ENCODE assay signal across 2 worm cellular contexts in genomic region chrV:9094060-9094628, ce11.
A peak's percentile ranks its signal among the peaks of the same experiment; 100 is the strongest.
TF ChIP-seq lines count a peak whose summit lies in the region.

No protein-coding gene starts in this region.

TF ChIP-seq in whole organism, L1 larva, 84 proteins besides CTCF, POLR2A, EP300 and RAD21 (continued from another document):
- TF ChIP-seq mab-9 (GFP tag; IDR thresholded peaks at IDR 0.05; lab: Robert Waterston, UW) (no peak), hpl-2 (GFP tag; optimal IDR thresholded peaks at IDR 0.05; lab: Kevin White, UChicago) (no peak), mef-2 (tag; optimal IDR thresholded peaks at IDR 0.05; lab: Kevin White, UChicago) (peak; percentile 11), unc-98 (GFP tag; IDR thresholded peaks at IDR 0.05; lab: Robert Waterston, UW) (no peak), isw-1 (GFP tag; IDR thresholded peaks at IDR 0.05; lab: Robert Waterston, UW) (no peak), pax-3 (tag; optimal IDR thresholded peaks at IDR 0.05; lab: Kevin White, UChicago) (peak; percentile 28), hlh-17 (GFP tag; optimal IDR thresholded peaks at IDR 0.05; lab: Kevin White, UChicago; ENCODE audit: borderline replicate concordance) (no peak), sptf-1 (tag; optimal IDR thresholded peaks at IDR 0.05; lab: Kevin White, UChicago) (no peak), pqm-1 (tag; optimal IDR thresholded peaks at IDR 0.05; lab: Kevin White, UChicago) (no peak), unc-130 (tag; optimal IDR thresholded peaks at IDR 0.05; lab: Kevin White, UChicago) (peak; percentile 95), C04F5.9 (tag; optimal IDR thresholded peaks at IDR 0.05; lab: Kevin White, UChicago) (no peak), F16B12.6 (tag; optimal IDR thresholded peaks at IDR 0.05; lab: Kevin White, UChicago) (no peak), zip-4 (GFP tag; optimal IDR thresholded peaks at IDR 0.05; lab: Kevin White, UChicago) (no peak), nhr-76 (tag; optimal IDR thresholded peaks at IDR 0.05; lab: Kevin White, UChicago) (no peak), nhr-11 (tag; optimal IDR thresholded peaks at IDR 0.05; lab: Kevin White, UChicago) (no peak), mdl-1 (tag; optimal IDR thresholded peaks at IDR 0.05; lab: Kevin White, UChicago) (peak in 1 of 2 experiments; percentile 95), ama-1 (optimal IDR thresholded peaks at IDR 0.05; lab: Kevin White, UChicago) (peak; percentile 26), nhr-84 (tag; optimal IDR thresholded peaks at IDR 0.05; lab: Kevin White, UChicago) (no peak), nhr-71 (tag; optimal IDR thresholded peaks at IDR 0.05; lab: Kevin White, UChicago) (peak; percentile 93), ceh-88 (GFP tag; IDR thresholded peaks at IDR 0.05; lab: Robert Waterston, UW) (peak; percentile 50; the same call in 1 of the 2 replicates), snpc-4 (tag; optimal IDR thresholded peaks at IDR 0.05; lab: Kevin White, UChicago) (no peak), unc-86 (tag; optimal IDR thresholded peaks at IDR 0.05; lab: Kevin White, UChicago) (no peak), irx-1 (tag; optimal IDR thresholded peaks at IDR 0.05; lab: Kevin White, UChicago) (peak; percentile 75), xbp-1 (tag; optimal IDR thresholded peaks at IDR 0.05; lab: Kevin White, UChicago) (peak; percentile 66), lsy-2 (tag; optimal IDR thresholded peaks at IDR 0.05; lab: Kevin White, UChicago) (peak; percentile 59 to 64), zag-1 (tag; optimal IDR thresholded peaks at IDR 0.05; lab: Kevin White, UChicago) (no peak), nhr-85 (tag; lab: Kevin White, UChicago) (peak; percentile 95), egl-13 (tag; optimal IDR thresholded peaks at IDR 0.05; lab: Kevin White, UChicago) (peak; percentile 29), rnt-1 (tag; optimal IDR thresholded peaks at IDR 0.05; lab: Kevin White, UChicago) (peak; percentile 68), dpl-1 (GFP tag; optimal IDR thresholded peaks at IDR 0.05; lab: Kevin White, UChicago) (peak in 2 of 3 experiments; percentile 17 to 31), fos-1 (tag; optimal IDR thresholded peaks at IDR 0.05; lab: Kevin White, UChicago) (no peak), lin-35 (GFP tag; optimal IDR thresholded peaks at IDR 0.05; lab: Kevin White, UChicago) (peak; percentile 52 to 83), sup-37 (GFP tag; optimal IDR thresholded peaks at IDR 0.05; lab: Kevin White, UChicago) (peak; percentile 33), sox-4 (tag; optimal IDR thresholded peaks at IDR 0.05; lab: Kevin White, UChicago) (no peak), blmp-1 (tag; optimal IDR thresholded peaks at IDR 0.05; lab: Kevin White, UChicago) (no peak), lin-15B (tag; optimal IDR thresholded peaks at IDR 0.05; lab: Kevin White, UChicago) (no peak), unc-62 (GFP tag; optimal IDR thresholded peaks at IDR 0.05; lab: Kevin White, UChicago) (no peak)

TF ChIP-seq in whole organism, L4 larva, 104 proteins besides CTCF, POLR2A, EP300 and RAD21 (continued from another document):
- TF ChIP-seq Y48G9A.11 (GFP tag; IDR thresholded peaks at IDR 0.05; lab: Robert Waterston, UW) (no peak), ceh-28 (tag; optimal IDR thresholded peaks at IDR 0.05; lab: Kevin White, UChicago) (no peak), Y75B8A.6 (GFP tag; IDR thresholded peaks at IDR 0.05; lab: Robert Waterston, UW) (no peak), saeg-2 (GFP tag; IDR thresholded peaks at IDR 0.05; lab: Robert Waterston, UW) (no peak), lin-29 (GFP tag; IDR thresholded peaks at IDR 0.05; lab: Robert Waterston, UW) (no peak), nhr-237 (tag; optimal IDR thresholded peaks at IDR 0.05; lab: Kevin White, UChicago) (no peak), ztf-7 (tag; optimal IDR thresholded peaks at IDR 0.05; lab: Kevin White, UChicago) (no peak), R02D3.7 (tag; optimal IDR thresholded peaks at IDR 0.05; lab: Kevin White, UChicago) (no peak), duxl-1 (tag; optimal IDR thresholded peaks at IDR 0.05; lab: Kevin White, UChicago; ENCODE audit: poor library complexity) (no peak), daf-12 (tag; optimal IDR thresholded peaks at IDR 0.05; lab: Kevin White, UChicago) (no peak), aly-2 (tag; optimal IDR thresholded peaks at IDR 0.05; lab: Kevin White, UChicago) (no peak), rbr-2 (tag; optimal IDR thresholded peaks at IDR 0.05; lab: Kevin White, UChicago) (no peak), zip-2 (tag; optimal IDR thresholded peaks at IDR 0.05; lab: Kevin White, UChicago) (no peak), lin-39 (tag; optimal IDR thresholded peaks at IDR 0.05; lab: Kevin White, UChicago) (no peak), php-3 (GFP tag; IDR thresholded peaks at IDR 0.05; lab: Robert Waterston, UW) (no peak), nhr-76 (tag; optimal IDR thresholded peaks at IDR 0.05; lab: Kevin White, UChicago) (no peak), Y105C5A.15 (GFP tag; IDR thresholded peaks at IDR 0.05; lab: Robert Waterston, UW) (no peak), tag-97 (GFP tag; IDR thresholded peaks at IDR 0.05; lab: Robert Waterston, UW) (no peak)
